Worm (Caenorhabditis elegans): ENCODE results near the gene T05A7.7.

The T05A7.7 gene

ce11 chrII:4663186-4663585, 18.1 kb downstream of the T05A7.7 start, which contains the start of gene T05A7.12:
Gene T05A7.12, minus strand, starts transcription at chrII:4663286.
- no peak for TF ChIP-seq him-1 (tag; optimal IDR thresholded peaks at IDR 0.05)

- TF ChIP-seq him-1 (tag; optimal IDR thresholded peaks at IDR 0.05) (no peak), W03F9.2 (tag; optimal IDR thresholded peaks at IDR 0.05) (no peak), dao-5 (tag; optimal IDR thresholded peaks at IDR 0.05) (no peak)
Measured at ce11 chrII:4661278-4661677, 20.0 kb downstream of the T05A7.7 start, which contains the start of gene T05A7.13. Gene T05A7.13, minus strand, starts transcription at chrII:4661378.

ce11 chrII:4658245-4658644, 23.0 kb downstream of the T05A7.7 start:
- TF ChIP-seq him-1 (tag; optimal IDR thresholded peaks at IDR 0.05) (no peak), dao-5 (tag; optimal IDR thresholded peaks at IDR 0.05) (no peak), W03F9.2 (tag; optimal IDR thresholded peaks at IDR 0.05) (no peak)

- no peak for TF ChIP-seq W03F9.2 (tag; optimal IDR thresholded peaks at IDR 0.05)
- TF ChIP-seq dao-5 (tag; optimal IDR thresholded peaks at IDR 0.05), result no peak
- TF ChIP-seq him-1 (tag; optimal IDR thresholded peaks at IDR 0.05), result no peak
Measured at ce11 chrII:4657370-4657769, 23.9 kb downstream of the T05A7.7 start.

ce11 chrII:4655834-4656233, 25.5 kb downstream of the T05A7.7 start, which contains the start of gene fut-6:
Gene fut-6, minus strand, starts transcription at chrII:4655934.
- TF ChIP-seq dao-5 (tag; optimal IDR thresholded peaks at IDR 0.05) (no peak), him-1 (tag; optimal IDR thresholded peaks at IDR 0.05) (no peak), W03F9.2 (tag; optimal IDR thresholded peaks at IDR 0.05) (no peak)

- TF ChIP-seq dao-5 (tag; optimal IDR thresholded peaks at IDR 0.05), result no peak
- no peak for TF ChIP-seq him-1 (tag; optimal IDR thresholded peaks at IDR 0.05)
- no peak for TF ChIP-seq W03F9.2 (tag; optimal IDR thresholded peaks at IDR 0.05)
Measured at ce11 chrII:4650072-4650471, 31.2 kb downstream of the T05A7.7 start.

- TF ChIP-seq W03F9.2 (tag; optimal IDR thresholded peaks at IDR 0.05) (no peak), him-1 (tag; optimal IDR thresholded peaks at IDR 0.05) (no peak), dao-5 (tag; optimal IDR thresholded peaks at IDR 0.05) (no peak)
Measured at ce11 chrII:4648785-4649184, 32.5 kb downstream of the T05A7.7 start, which contains the start of gene lgc-27. Gene lgc-27, plus strand, starts transcription at chrII:4649085.

- TF ChIP-seq dao-5 (tag; optimal IDR thresholded peaks at IDR 0.05) (no peak), W03F9.2 (tag; optimal IDR thresholded peaks at IDR 0.05) (no peak), him-1 (tag; optimal IDR thresholded peaks at IDR 0.05) (no peak)
Measured at ce11 chrII:4640748-4641147, 40.5 kb downstream of the T05A7.7 start.

- TF ChIP-seq dao-5 (tag; optimal IDR thresholded peaks at IDR 0.05) (no peak), W03F9.2 (tag; optimal IDR thresholded peaks at IDR 0.05) (no peak), him-1 (tag; optimal IDR thresholded peaks at IDR 0.05) (no peak)
Measured at ce11 chrII:4638891-4639290, 42.4 kb downstream of the T05A7.7 start.

ce11 chrII:4638241-4638640, 43.0 kb downstream of the T05A7.7 start, which contains the start of gene che-10:
Gene che-10, minus strand, starts transcription at chrII:4638341.
- TF ChIP-seq dao-5 (tag; optimal IDR thresholded peaks at IDR 0.05), result no peak
- TF ChIP-seq him-1 (tag; optimal IDR thresholded peaks at IDR 0.05), result no peak
- no peak for TF ChIP-seq W03F9.2 (tag; optimal IDR thresholded peaks at IDR 0.05)

ce11 chrII:4631479-4631878, 49.8 kb downstream of the T05A7.7 start:
- TF ChIP-seq him-1 (tag; optimal IDR thresholded peaks at IDR 0.05) (no peak), W03F9.2 (tag; optimal IDR thresholded peaks at IDR 0.05) (no peak), dao-5 (tag; optimal IDR thresholded peaks at IDR 0.05) (no peak)

Measured in whole organism, L4/young adult.